Fruit fly (Drosophila melanogaster): ENCODE results near the gene Bhmt.

dm6 chr2L:18933867-18934266 is 23.2 kb downstream of the Bhmt start:
- TF ChIP-seq h (GFP tag; optimal IDR thresholded peaks at IDR 0.05) (no peak), Dfd (GFP tag; optimal IDR thresholded peaks at IDR 0.05) (no peak), Jra (GFP tag; optimal IDR thresholded peaks at IDR 0.05) (no peak), dsf (GFP tag; optimal IDR thresholded peaks at IDR 0.05; ENCODE audit: borderline replicate concordance) (no peak), ey (GFP tag; optimal IDR thresholded peaks at IDR 0.05) (no peak)

Measured in whole organism, wandering third instar larva.